Worm (Caenorhabditis elegans) whole organism, L2 larva: ENCODE data around the gene lron-13.

ENCODE experiments used
- F13H6.1 ChIP-seq: sonication (generic microtip); optimal IDR thresholded peaks from 2 replicates; lab custom pipeline; 2016; ENCODE audit warnings: missing genetic modification characterization, missing compliant biosample characterization
- R02D3.7 ChIP-seq: fragments of 150-350 bp; optimal IDR thresholded peaks from 2 replicates; lab custom pipeline; 2014; ENCODE audit warnings: missing biosample characterization, missing genetic modification characterization
- Y55F3AM.14 ChIP-seq: fragments of 200-800 bp; sonication (Bioruptor generic); optimal IDR thresholded peaks from 2 replicates; lab custom pipeline; 2018; ENCODE audit warnings: mild to moderate bottlenecking, missing genetic modification characterization, missing compliant biosample characterization
- aly-2 ChIP-seq: fragments of 150-350 bp; optimal IDR thresholded peaks from 2 replicates; lab custom pipeline; 2014; ENCODE audit warnings: missing biosample characterization, missing genetic modification characterization
- ama-1 ChIP-seq: fragments of 150-350 bp; optimal IDR thresholded peaks from 2 replicates; lab custom pipeline; 2018; ENCODE audit warnings: inconsistent platforms
- ceh-16 ChIP-seq: fragments of 150-350 bp; optimal IDR thresholded peaks from 2 replicates; lab custom pipeline; 2014; ENCODE audit warnings: missing biosample characterization, missing genetic modification characterization
- crh-2 ChIP-seq: sonication (generic microtip); optimal IDR thresholded peaks from 2 replicates; lab custom pipeline; 2017; ENCODE audit warnings: missing biosample characterization, missing genetic modification characterization
- egl-27 ChIP-seq: sonication (generic microtip); optimal IDR thresholded peaks from 3 replicates; lab custom pipeline; 2017; ENCODE audit warnings: missing biosample characterization, missing genetic modification reagents, missing genetic modification characterization
- elt-1 ChIP-seq: fragments of 150-350 bp; optimal IDR thresholded peaks from 2 replicates; lab custom pipeline; 2014; ENCODE audit warnings: missing biosample characterization, missing genetic modification characterization
- fos-1 ChIP-seq: fragments of 150-350 bp; optimal IDR thresholded peaks from 2 replicates; lab custom pipeline; 2014; ENCODE audit warnings: missing biosample characterization, missing genetic modification characterization
- gmeb-1 ChIP-seq: fragments of 150-350 bp; optimal IDR thresholded peaks from 2 replicates; lab custom pipeline; 2014; ENCODE audit warnings: missing biosample characterization, missing genetic modification characterization
- lin-39 ChIP-seq: fragments of 150-350 bp; optimal IDR thresholded peaks from 2 replicates; lab custom pipeline; 2014; ENCODE audit warnings: missing biosample characterization, missing genetic modification reagents, missing genetic modification characterization
- lsy-2 ChIP-seq, 2 experiments: fragments of 150-350 bp in 1 of 2; sonication (generic microtip) in 1 of 2; optimal IDR thresholded peaks; 2 replicates each; lab custom pipeline; 2014 to 2017; ENCODE audit warnings: missing biosample characterization in 2 of 2, missing genetic modification characterization in 2 of 2
- mbf-1 ChIP-seq: sonication (generic microtip); optimal IDR thresholded peaks from 2 replicates; lab custom pipeline; 2017; ENCODE audit warnings: missing biosample characterization, missing genetic modification characterization
- mdl-1 ChIP-seq, 2 experiments: fragments of 150-350 bp in 1 of 2; sonication (generic microtip) in 1 of 2; optimal IDR thresholded peaks; 2 replicates each; lab custom pipeline; 2017; ENCODE audit warnings: missing biosample characterization in 2 of 2, missing genetic modification characterization in 2 of 2
- nhr-10 ChIP-seq: sonication (generic microtip); optimal IDR thresholded peaks from 2 replicates; lab custom pipeline; 2017; ENCODE audit warnings: missing biosample characterization, missing genetic modification characterization
- nhr-12 ChIP-seq: fragments of 150-350 bp; optimal IDR thresholded peaks from 2 replicates; lab custom pipeline; 2014; ENCODE audit warnings: missing biosample characterization, missing genetic modification characterization
- nhr-129 ChIP-seq: fragments of 150-350 bp; optimal IDR thresholded peaks from 2 replicates; lab custom pipeline; 2014; ENCODE audit warnings: missing biosample characterization, missing genetic modification characterization
- nhr-21 ChIP-seq: fragments of 150-350 bp; optimal IDR thresholded peaks from 2 replicates; lab custom pipeline; 2014; ENCODE audit warnings: missing biosample characterization, missing genetic modification characterization
- nhr-23 ChIP-seq: fragments of 150-350 bp; optimal IDR thresholded peaks from 2 replicates; lab custom pipeline; 2014; ENCODE audit warnings: missing biosample characterization, missing genetic modification reagents, missing genetic modification characterization
- nhr-237 ChIP-seq: fragments of 150-350 bp; optimal IDR thresholded peaks from 2 replicates; lab custom pipeline; 2014; ENCODE audit warnings: missing biosample characterization, missing genetic modification characterization
- nhr-25 ChIP-seq: fragments of 150-350 bp; sonication (generic microtip); optimal IDR thresholded peaks from 3 replicates; lab custom pipeline; 2014; ENCODE audit warnings: missing biosample characterization, missing genetic modification characterization
- nhr-6 ChIP-seq: fragments of 150-350 bp; optimal IDR thresholded peaks from 2 replicates; lab custom pipeline; 2014; ENCODE audit warnings: missing biosample characterization, missing genetic modification characterization
- nhr-77 ChIP-seq: fragments of 150-350 bp; optimal IDR thresholded peaks from 2 replicates; lab custom pipeline; 2014; ENCODE audit warnings: missing biosample characterization, missing genetic modification characterization
- peb-1 ChIP-seq: fragments of 150-350 bp; optimal IDR thresholded peaks from 2 replicates; lab custom pipeline; 2014; ENCODE audit warnings: missing biosample characterization, missing genetic modification characterization
- sma-3 ChIP-seq: sonication (generic microtip); optimal IDR thresholded peaks from 2 replicates; lab custom pipeline; 2016; ENCODE audit warnings: missing genetic modification reagents, missing genetic modification characterization, missing compliant biosample characterization
- snpc-4 ChIP-seq: fragments of 150-350 bp; optimal IDR thresholded peaks from 2 replicates; lab custom pipeline; 2014; ENCODE audit warnings: missing biosample characterization, missing genetic modification characterization
- unc-55 ChIP-seq: fragments of 150-350 bp; sonication (generic microtip); optimal IDR thresholded peaks from 3 replicates; lab custom pipeline; 2014; ENCODE audit warnings: missing biosample characterization, missing genetic modification reagents, missing genetic modification characterization
- ztf-1 ChIP-seq: fragments of 200-800 bp; sonication (Bioruptor generic); conservative IDR thresholded peaks from 2 replicates; pipeline ENCODE4 v1.3.6; 2022; ENCODE audit warnings: missing genetic modification characterization, missing compliant biosample characterization
- ztf-11 ChIP-seq: sonication (generic microtip); optimal IDR thresholded peaks from 2 replicates; lab custom pipeline; 2017; ENCODE audit warnings: missing biosample characterization, missing genetic modification characterization

lron-13 gene

ce11 chrIII:13518437-13518836, 8.8 kb upstream of the lron-13 start:
- TF ChIP-seq nhr-77 (tag; lab: Kevin White, UChicago), result no peak
- TF ChIP-seq nhr-237 (tag; lab: Kevin White, UChicago), result no peak
- no peak for TF ChIP-seq nhr-10
- TF ChIP-seq nhr-6 (tag; lab: Kevin White, UChicago), result no peak
- no peak for TF ChIP-seq lsy-2 (tag; optimal IDR thresholded peaks at IDR 0.05; lab: Kevin White, UChicago)
- no peak for TF ChIP-seq F13H6.1 (tag; lab: Kevin White, UChicago)
- no peak for TF ChIP-seq snpc-4 (tag; lab: Kevin White, UChicago)
- no peak for TF ChIP-seq ama-1 (lab: Kevin White, UChicago)
- TF ChIP-seq ztf-11 (tag; lab: Kevin White, UChicago), result no peak
- no peak for TF ChIP-seq crh-2 (tag; lab: Kevin White, UChicago)
- no peak for TF ChIP-seq peb-1 (tag; lab: Kevin White, UChicago)

- TF ChIP-seq F13H6.1 (tag; lab: Kevin White, UChicago) (no peak), ztf-1 (GFP tag; lab: Robert Waterston, UW) (no peak), nhr-23 (no peak), Y55F3AM.14 (GFP tag; lab: Kevin White, UChicago) (no peak), snpc-4 (tag; lab: Kevin White, UChicago) (no peak), nhr-129 (tag; lab: Kevin White, UChicago) (no peak), egl-27 (tag; lab: Kevin White, UChicago) (no peak), unc-55 (GFP tag; lab: Kevin White, UChicago) (no peak), lin-39 (tag; lab: Kevin White, UChicago) (no peak), peb-1 (tag; lab: Kevin White, UChicago) (no peak), aly-2 (tag; lab: Kevin White, UChicago) (no peak), ceh-16 (tag; lab: Kevin White, UChicago) (no peak)
Measured at ce11 chrIII:13524021-13524420, 3.2 kb upstream of the lron-13 start, which contains the start of gene pod-1. TSS of gene pod-1 (minus strand) at chrIII:13524121.

DNA sequence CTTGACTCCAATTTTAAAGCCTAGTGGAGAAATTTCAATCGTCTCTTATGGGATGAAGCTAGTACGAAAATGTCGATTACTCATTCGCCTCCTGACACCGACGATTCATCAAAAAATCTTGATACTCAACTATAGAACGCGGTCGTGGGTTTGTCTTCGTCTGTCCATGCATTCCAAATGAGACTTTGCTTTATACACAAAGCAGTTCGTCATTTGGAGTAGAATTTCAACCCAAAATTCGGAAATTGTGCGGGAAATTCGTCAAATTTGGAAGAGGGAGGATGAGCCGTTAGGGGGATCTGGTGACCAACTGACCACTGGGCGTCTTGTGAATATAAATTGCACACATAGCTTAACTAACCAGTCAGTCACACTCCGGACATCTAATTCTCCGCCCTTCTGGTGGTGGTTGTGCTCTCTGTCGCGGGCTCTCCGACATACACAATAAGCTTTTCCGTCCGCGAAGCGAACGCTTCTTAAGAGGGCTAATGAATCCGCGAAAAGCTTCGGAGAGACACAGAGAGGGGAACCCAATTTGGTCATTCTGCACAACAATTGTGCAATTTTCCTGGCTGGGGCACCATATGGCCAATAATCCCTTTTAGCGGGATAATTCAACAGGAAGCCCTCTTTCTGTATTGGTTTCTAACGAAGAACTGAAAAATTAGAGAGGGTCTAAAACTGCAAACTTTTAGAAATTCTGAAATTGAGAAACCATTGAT, 2.0 kb upstream of the lron-13 start:
- TF ChIP-seq mbf-1 (tag; lab: Kevin White, UChicago), result no peak
- no peak for TF ChIP-seq gmeb-1 (tag; lab: Kevin White, UChicago)
- TF ChIP-seq sma-3 (GFP tag; lab: Kevin White, UChicago), result no peak
- no peak for TF ChIP-seq unc-55 (GFP tag; lab: Kevin White, UChicago)
- TF ChIP-seq nhr-12 (tag; lab: Kevin White, UChicago), result no peak
- no peak for TF ChIP-seq fos-1
- no peak for TF ChIP-seq R02D3.7 (tag; lab: Kevin White, UChicago)
- no peak for TF ChIP-seq nhr-25 (tag; lab: Kevin White, UChicago)

- peak; percentile 93 for TF ChIP-seq fos-1
- TF ChIP-seq nhr-12 (tag; lab: Kevin White, UChicago), result no peak
- TF ChIP-seq, all 48 proteins: peak for 1
Measured at ce11 chrIII:13526191-13526590, 1.0 kb upstream of the lron-13 start.

- TF ChIP-seq nhr-237 (tag; lab: Kevin White, UChicago) (no peak), elt-1 (tag; lab: Kevin White, UChicago) (no peak), gmeb-1 (tag; lab: Kevin White, UChicago) (no peak), nhr-21 (no peak), mdl-1 (tag; optimal IDR thresholded peaks at IDR 0.05; lab: Kevin White, UChicago) (no peak)
Measured at ce11 chrIII:13526702-13527101, 536 bp upstream of the lron-13 start.

ce11 chrIII:13528513-13529249, 1.4 kb downstream of the lron-13 start:
- TF ChIP-seq nhr-23 (no peak), peb-1 (tag; lab: Kevin White, UChicago) (no peak), fos-1 (peak; percentile 74)
